Worm (Caenorhabditis elegans): ENCODE data around the gene taf-7.2.

Gene taf-7.2

DNA sequence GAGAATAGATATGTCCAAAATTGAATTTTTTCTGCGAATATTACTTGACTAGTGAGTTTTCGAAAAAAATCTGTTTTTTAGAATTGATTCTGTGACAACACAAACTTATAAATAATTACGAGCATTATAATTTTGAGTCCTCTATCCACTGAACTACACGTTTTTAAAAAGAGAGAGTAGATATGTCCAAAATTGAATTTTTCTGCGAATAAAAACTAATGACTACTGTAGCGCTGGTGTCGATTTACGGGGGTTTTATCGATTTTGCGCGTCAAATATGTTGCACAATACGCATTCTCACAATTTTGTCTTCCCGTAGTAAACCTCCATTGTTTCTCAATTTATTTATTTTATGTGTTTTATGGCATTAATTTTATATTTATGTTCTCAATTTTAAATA lies 21.3 kb downstream of the taf-7.2 start:
- TF ChIP-seq ces-1 (GFP tag; optimal IDR thresholded peaks at IDR 0.05) (no peak), nhr-2 (tag; optimal IDR thresholded peaks at IDR 0.05) (no peak), tbx-8 (GFP tag; optimal IDR thresholded peaks at IDR 0.05) (no peak), mep-1 (tag; optimal IDR thresholded peaks at IDR 0.05) (no peak), snpc-4 (tag; optimal IDR thresholded peaks at IDR 0.05) (no peak), ceh-39 (tag; optimal IDR thresholded peaks at IDR 0.05) (no peak), cnd-1 (tag; optimal IDR thresholded peaks at IDR 0.05) (no peak)

DNA sequence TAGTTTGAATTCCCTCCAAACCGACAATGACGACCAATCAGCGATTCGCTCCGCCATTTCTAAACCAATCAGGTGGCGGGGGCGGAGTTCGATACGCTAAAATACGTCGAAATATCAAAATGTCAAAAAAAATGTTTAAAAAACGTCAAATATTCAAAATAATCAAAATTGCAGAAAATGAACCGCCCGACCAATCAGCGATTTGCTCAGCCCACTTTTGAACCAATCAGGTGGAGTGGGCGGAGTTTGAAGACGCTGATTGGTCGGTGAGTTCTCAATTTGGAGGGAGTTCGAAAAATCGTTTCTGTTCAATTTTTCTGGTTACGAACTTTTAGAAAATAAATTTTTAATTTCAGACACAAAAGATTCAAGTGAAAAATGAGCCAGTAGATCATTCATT lies 28.6 kb downstream of the taf-7.2 start:
- TF ChIP-seq cnd-1 (tag; optimal IDR thresholded peaks at IDR 0.05) (no peak), tbx-8 (GFP tag; optimal IDR thresholded peaks at IDR 0.05) (no peak), nhr-237 (tag; optimal IDR thresholded peaks at IDR 0.05) (no peak), ceh-43 (GFP tag; optimal IDR thresholded peaks at IDR 0.05) (no peak), ham-2 (GFP tag; optimal IDR thresholded peaks at IDR 0.05) (no peak), zip-8 (tag; optimal IDR thresholded peaks at IDR 0.05) (no peak), lsy-2 (tag; optimal IDR thresholded peaks at IDR 0.05) (no peak), ces-1 (GFP tag; optimal IDR thresholded peaks at IDR 0.05) (no peak), mab-5 (tag; optimal IDR thresholded peaks at IDR 0.05) (no peak), sem-2 (GFP tag; optimal IDR thresholded peaks at IDR 0.05) (no peak), lin-32 (GFP tag; optimal IDR thresholded peaks at IDR 0.05) (no peak), nhr-12 (tag; optimal IDR thresholded peaks at IDR 0.05) (no peak), ceh-39 (tag; optimal IDR thresholded peaks at IDR 0.05) (no peak), ceh-83 (GFP tag; optimal IDR thresholded peaks at IDR 0.05) (no peak)

DNA sequence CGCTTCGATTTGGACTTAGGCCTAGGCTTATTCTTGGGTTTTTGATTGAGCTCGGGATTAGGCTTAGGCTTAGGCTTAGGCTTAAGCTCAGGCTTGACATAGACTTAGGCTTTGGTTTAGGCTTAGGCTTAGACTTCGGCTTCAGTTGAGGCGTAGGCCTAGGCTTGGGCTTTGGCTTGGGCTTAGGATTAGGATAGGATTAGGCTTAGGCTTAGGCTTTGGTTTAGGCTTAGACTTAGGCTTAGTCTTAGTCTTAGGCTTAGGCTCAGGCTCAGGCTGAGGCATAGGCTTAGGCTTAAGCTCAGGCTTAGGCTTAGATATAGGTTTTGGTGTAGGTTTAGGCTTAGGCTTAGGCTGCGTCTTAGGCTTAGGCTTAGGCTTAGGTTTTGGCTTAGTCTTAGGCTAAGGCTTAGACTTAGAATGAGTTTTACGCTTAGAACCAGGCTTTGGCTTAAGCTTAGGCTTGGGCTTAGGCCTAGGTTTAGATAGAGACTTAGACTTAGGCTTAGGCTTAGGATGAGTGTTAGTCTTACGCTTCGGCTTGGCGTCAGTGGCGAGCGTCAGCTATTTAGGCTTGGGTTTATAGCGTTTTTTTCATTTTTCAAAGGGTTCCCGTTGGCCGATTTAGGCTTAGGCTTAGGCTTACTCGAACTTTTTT lies 30.6 kb downstream of the taf-7.2 start:
- TF ChIP-seq ceh-83 (GFP tag; optimal IDR thresholded peaks at IDR 0.05) (no peak), M03D4.4 (tag; optimal IDR thresholded peaks at IDR 0.05) (no peak), mls-2 (tag; optimal IDR thresholded peaks at IDR 0.05) (no peak), ceh-39 (tag; optimal IDR thresholded peaks at IDR 0.05) (no peak), ham-2 (GFP tag; optimal IDR thresholded peaks at IDR 0.05) (no peak), lin-13 (tag; optimal IDR thresholded peaks at IDR 0.05) (no peak), nhr-76 (tag; optimal IDR thresholded peaks at IDR 0.05) (no peak), elt-1 (tag; optimal IDR thresholded peaks at IDR 0.05; ENCODE audit: borderline replicate concordance, insufficient read depth) (no peak), unc-120 (tag; optimal IDR thresholded peaks at IDR 0.05; ENCODE audit: poor library complexity, severe bottlenecking) (no peak), flh-1 (GFP tag; optimal IDR thresholded peaks at IDR 0.05) (no peak)

DNA sequence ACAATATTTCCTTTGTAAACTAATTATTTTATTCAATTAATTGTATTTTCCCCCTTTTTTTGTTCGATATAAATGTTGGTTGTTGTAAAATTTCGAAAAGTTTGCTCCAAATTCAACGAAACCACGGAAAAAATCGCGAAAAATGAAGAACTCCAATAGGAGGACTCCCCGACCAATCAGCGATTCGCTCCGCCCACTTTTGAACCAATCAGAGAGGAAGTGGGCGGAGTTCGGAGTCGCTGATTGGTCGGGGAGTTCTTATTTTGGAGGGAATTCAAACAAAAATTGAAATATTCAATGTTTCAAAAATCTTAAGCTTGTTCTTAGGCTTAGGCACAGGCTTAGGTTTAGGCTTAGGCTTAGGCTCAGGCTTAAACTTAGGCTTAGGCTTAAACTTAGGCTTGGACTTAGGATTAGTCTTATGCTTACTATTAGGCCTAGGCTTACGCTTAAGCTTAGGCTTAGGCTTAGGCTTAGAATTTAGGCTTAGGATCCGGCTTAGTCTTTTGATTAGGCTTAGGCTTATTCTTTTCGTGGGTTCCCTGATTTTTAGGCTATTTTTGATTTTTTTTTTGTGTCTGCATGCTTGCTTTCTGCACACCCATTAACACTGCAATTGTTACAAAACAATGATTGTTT lies 32.7 kb downstream of the taf-7.2 start:
- no peak for TF ChIP-seq ztf-11 (tag; optimal IDR thresholded peaks at IDR 0.05)
- no peak for TF ChIP-seq tbx-8 (GFP tag; optimal IDR thresholded peaks at IDR 0.05)
- no peak for TF ChIP-seq mep-1 (tag; optimal IDR thresholded peaks at IDR 0.05)
- no peak for TF ChIP-seq unc-120 (tag; optimal IDR thresholded peaks at IDR 0.05; ENCODE audit: poor library complexity, severe bottlenecking)
- no peak for TF ChIP-seq bed-3 (GFP tag; optimal IDR thresholded peaks at IDR 0.05)
- TF ChIP-seq nhr-237 (tag; optimal IDR thresholded peaks at IDR 0.05): no peak
- TF ChIP-seq snpc-4 (tag; optimal IDR thresholded peaks at IDR 0.05): no peak
- TF ChIP-seq sptf-1 (tag; optimal IDR thresholded peaks at IDR 0.05): no peak
- TF ChIP-seq flh-1 (GFP tag; optimal IDR thresholded peaks at IDR 0.05): no peak

DNA sequence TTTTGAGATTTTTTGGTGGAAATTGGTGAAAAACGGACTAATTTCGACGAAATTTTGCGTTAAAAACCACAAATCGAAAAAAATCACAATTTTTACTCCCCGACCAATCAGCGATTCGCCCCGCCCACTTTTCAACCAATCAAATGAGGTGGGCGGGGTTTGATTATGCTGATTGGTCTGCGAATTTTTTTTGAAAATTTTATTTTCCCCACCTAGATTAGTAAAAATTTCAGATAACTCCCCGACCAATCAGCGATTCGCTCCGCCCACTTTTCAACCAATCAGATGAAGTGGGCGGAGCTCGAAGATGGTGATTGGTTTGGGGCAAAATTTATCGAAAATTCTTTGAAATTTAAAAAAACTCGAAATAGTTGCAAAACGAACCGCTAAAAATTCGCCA lies 34.0 kb downstream of the taf-7.2 start:
- no peak for TF ChIP-seq drap-1 (GFP tag; optimal IDR thresholded peaks at IDR 0.05)
- TF ChIP-seq hlh-1 (tag; optimal IDR thresholded peaks at IDR 0.05): no peak
- no peak for TF ChIP-seq ceh-83 (GFP tag; optimal IDR thresholded peaks at IDR 0.05)
- no peak for TF ChIP-seq zip-8 (tag; optimal IDR thresholded peaks at IDR 0.05)
- TF ChIP-seq pha-4 (tag; optimal IDR thresholded peaks at IDR 0.05): no peak
- TF ChIP-seq snpc-4 (tag; optimal IDR thresholded peaks at IDR 0.05): no peak
- TF ChIP-seq nhr-76 (tag; optimal IDR thresholded peaks at IDR 0.05): no peak
- TF ChIP-seq mab-5 (tag; optimal IDR thresholded peaks at IDR 0.05): no peak
- no peak for TF ChIP-seq lin-32 (GFP tag; optimal IDR thresholded peaks at IDR 0.05)
- no peak for TF ChIP-seq blmp-1 (tag; optimal IDR thresholded peaks at IDR 0.05)
- TF ChIP-seq elt-1 (tag; optimal IDR thresholded peaks at IDR 0.05; ENCODE audit: borderline replicate concordance, insufficient read depth): no peak
- TF ChIP-seq nhr-2 (tag; optimal IDR thresholded peaks at IDR 0.05): no peak
- no peak for TF ChIP-seq cnd-1 (tag; optimal IDR thresholded peaks at IDR 0.05)
- TF ChIP-seq M03D4.4 (tag; optimal IDR thresholded peaks at IDR 0.05): no peak
- TF ChIP-seq ces-1 (GFP tag; optimal IDR thresholded peaks at IDR 0.05): no peak

All from whole organism, mixed stage, embryonic.